Fruit fly (Drosophila melanogaster) whole organism, adult: Measurements from ENCODE around the gene CG32115.

Source experiments
- CG11617 ChIP-seq: fragments of 200-800 bp; sonication (Bioruptor generic); optimal IDR thresholded peaks from 2 replicates; lab custom pipeline; 2017; ENCODE audit warnings: mild to moderate bottlenecking, missing biosample characterization, missing genetic modification reagents, missing genetic modification characterization
- CG12768 ChIP-seq: fragments of 200-800 bp; sonication (Bioruptor generic); optimal IDR thresholded peaks from 2 replicates; lab custom pipeline; 2017; ENCODE audit warnings: missing biosample characterization, missing genetic modification characterization, mild to moderate bottlenecking, moderate library complexity, missing genetic modification reagents
- CG1620 ChIP-seq: fragments of 200-800 bp; sonication (Bioruptor generic); optimal IDR thresholded peaks from 2 replicates; lab custom pipeline; 2016; ENCODE audit warnings: missing biosample characterization, missing genetic modification characterization
- CG33017 ChIP-seq: fragments of 200-800 bp; sonication (Bioruptor generic); optimal IDR thresholded peaks from 2 replicates; lab custom pipeline; 2018; ENCODE audit warnings: missing biosample characterization, mild to moderate bottlenecking, missing genetic modification characterization, moderate library complexity
- CG5204 ChIP-seq: fragments of 200-800 bp; sonication (Bioruptor generic); optimal IDR thresholded peaks from 2 replicates; lab custom pipeline; 2016; ENCODE audit warnings: missing biosample characterization, missing genetic modification characterization
- CG7045 ChIP-seq: fragments of 200-800 bp; sonication (Bioruptor generic); optimal IDR thresholded peaks from 2 replicates; lab custom pipeline; 2017; ENCODE audit warnings: missing biosample characterization, mild to moderate bottlenecking, missing genetic modification characterization
- CG7101 ChIP-seq: fragments of 200-800 bp; sonication (Bioruptor generic); optimal IDR thresholded peaks from 2 replicates; lab custom pipeline; 2018; ENCODE audit warnings: missing biosample characterization, mild to moderate bottlenecking, missing genetic modification characterization, moderate library complexity
- Clk ChIP-seq: fragments of 200-800 bp; sonication (Bioruptor generic); optimal IDR thresholded peaks from 2 replicates; lab custom pipeline; 2017; ENCODE audit warnings: missing biosample characterization, missing genetic modification characterization
- Crg-1 ChIP-seq: fragments of 200-800 bp; sonication (Bioruptor generic); optimal IDR thresholded peaks from 2 replicates; lab custom pipeline; 2016; ENCODE audit warnings: missing biosample characterization, missing genetic modification characterization
- Hr96 ChIP-seq: fragments of 200-800 bp; sonication (Bioruptor generic); optimal IDR thresholded peaks from 2 replicates; lab custom pipeline; 2016; ENCODE audit warnings: missing biosample characterization, missing genetic modification characterization
- Mnt ChIP-seq: fragments of 200-800 bp; sonication (Bioruptor generic); optimal IDR thresholded peaks from 2 replicates; lab custom pipeline; 2016; ENCODE audit warnings: missing biosample characterization, mild to moderate bottlenecking, missing genetic modification characterization
- bab1 ChIP-seq: fragments of 200-800 bp; sonication (Bioruptor generic); optimal IDR thresholded peaks from 3 replicates; lab custom pipeline; 2019; ENCODE audit warnings: missing biosample characterization, mild to moderate bottlenecking, missing genetic modification characterization, moderate library complexity
- cic ChIP-seq: fragments of 200-800 bp; sonication (Bioruptor generic); optimal IDR thresholded peaks from 2 replicates; lab custom pipeline; 2017; ENCODE audit warnings: missing biosample characterization, mild to moderate bottlenecking, missing genetic modification characterization, moderate library complexity
- cnc ChIP-seq, 2 experiments: fragments of >200 bp; optimal IDR thresholded peaks; 2 replicates each; lab custom pipeline; 2017
- kay ChIP-seq: fragments of 200-800 bp; sonication (Bioruptor generic); peaks from one replicate; lab custom pipeline; 2016; ENCODE audit warnings: missing biosample characterization, missing genetic modification characterization, borderline replicate concordance
- ovo ChIP-seq: fragments of 200-800 bp; sonication (Bioruptor generic); optimal IDR thresholded peaks from 2 replicates; lab custom pipeline; 2016; ENCODE audit warnings: missing biosample characterization, missing genetic modification characterization
- pad ChIP-seq: fragments of 200-800 bp; sonication (Bioruptor generic); optimal IDR thresholded peaks from 3 replicates; lab custom pipeline; 2017; ENCODE audit warnings: missing biosample characterization, missing genetic modification characterization, mild to moderate bottlenecking, moderate library complexity, missing genetic modification reagents
- tj ChIP-seq: fragments of 200-800 bp; sonication (Bioruptor generic); optimal IDR thresholded peaks from 3 replicates; lab custom pipeline; 2017; ENCODE audit warnings: missing biosample characterization, mild to moderate bottlenecking, missing genetic modification characterization, moderate library complexity
- toe ChIP-seq: fragments of 200-800 bp; sonication (Bioruptor generic); optimal IDR thresholded peaks from 2 replicates; lab custom pipeline; 2016; ENCODE audit warnings: missing biosample characterization, missing genetic modification characterization

Gene CG32115

DNA sequence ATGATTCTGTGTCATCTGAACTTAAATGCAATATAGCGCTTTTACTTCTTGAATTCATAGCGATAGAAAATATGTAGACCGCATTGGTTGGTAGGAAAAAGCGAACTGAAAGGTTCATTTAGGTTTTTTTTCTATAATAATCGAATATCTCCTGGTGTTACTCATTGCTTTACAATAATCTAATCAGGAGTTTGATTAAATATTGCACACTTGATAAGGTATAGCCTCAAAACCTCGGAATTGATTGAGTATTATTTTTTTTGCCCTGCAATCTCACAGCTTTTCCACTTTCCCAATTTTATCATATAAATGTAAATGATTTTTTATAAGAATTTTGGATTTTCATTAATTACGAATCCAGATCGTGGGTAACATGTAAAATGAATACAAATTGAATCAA, 50.6 kb downstream of the CG32115 start, which contains the start of gene CG10943:
Gene CG10943, minus strand, starts transcription at position 101 of the 400 bp plus-strand sequence.
- TF ChIP-seq kay (no peak), tj (GFP tag; lab: Kevin White, UChicago) (no peak), pad (GFP tag; lab: Kevin White, UChicago) (no peak), CG5204 (GFP tag; lab: Kevin White, UChicago) (no peak), CG1620 (GFP tag; lab: Kevin White, UChicago) (no peak), bab1 (GFP tag; lab: Kevin White, UChicago) (no peak), Mnt (GFP tag; lab: Kevin White, UChicago) (no peak), CG11617 (GFP tag; lab: Kevin White, UChicago) (no peak), CG33017 (tag; lab: Kevin White, UChicago) (no peak), cic (GFP tag; lab: Kevin White, UChicago) (no peak), Hr96 (GFP tag; lab: Kevin White, UChicago) (no peak), CG7045 (GFP tag; lab: Kevin White, UChicago) (no peak), Crg-1 (no peak), Clk (GFP tag; lab: Kevin White, UChicago) (no peak), CG7101 (tag; lab: Kevin White, UChicago) (no peak), cnc (optimal IDR thresholded peaks at IDR 0.05; lab: Kevin White, UChicago) (no peak), CG12768 (no peak), toe (no peak), ovo (GFP tag; lab: Kevin White, UChicago) (no peak)
